Worm (Caenorhabditis elegans): ENCODE measurements around the gene F53C11.4.
A peak's percentile ranks its signal among the peaks of the same experiment; 100 is the strongest.

The F53C11.4 gene

DNA sequence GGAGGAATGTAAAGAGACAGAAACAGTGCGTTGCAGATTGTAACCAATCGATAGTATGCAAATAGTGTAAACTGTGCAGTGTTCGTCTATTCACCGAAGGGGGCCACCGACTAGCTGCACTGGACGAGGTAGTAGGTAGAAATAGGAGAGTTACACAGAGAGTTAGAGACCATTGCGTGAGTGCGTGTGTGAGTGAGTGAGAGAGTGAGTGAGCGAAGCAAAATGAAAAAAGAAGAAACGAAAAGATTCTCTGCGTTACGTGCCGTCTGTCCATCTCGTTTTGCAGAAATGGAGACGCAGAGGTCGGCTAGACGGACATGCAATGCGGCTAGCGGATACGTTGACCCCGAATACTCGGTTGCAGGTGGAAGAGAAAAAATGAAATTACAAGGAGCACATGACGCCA, 21.3 kb upstream of the F53C11.4 start (continued):
- TF ChIP-seq mdl-1 (tag; optimal IDR thresholded peaks at IDR 0.05): no peak
- TF ChIP-seq nhr-237 (tag; optimal IDR thresholded peaks at IDR 0.05): no peak
- TF ChIP-seq egl-27 (tag; optimal IDR thresholded peaks at IDR 0.05): peak; percentile 18
- no peak for TF ChIP-seq elt-1 (tag; optimal IDR thresholded peaks at IDR 0.05)
- peak; percentile 53 for TF ChIP-seq snpc-4 (tag; optimal IDR thresholded peaks at IDR 0.05)
- no peak for TF ChIP-seq zag-1 (tag; optimal IDR thresholded peaks at IDR 0.05)
- TF ChIP-seq ceh-9 (tag; optimal IDR thresholded peaks at IDR 0.05): no peak
- TF ChIP-seq jun-1 (tag; optimal IDR thresholded peaks at IDR 0.05): peak; percentile 42
- no peak for TF ChIP-seq nhr-28 (tag; optimal IDR thresholded peaks at IDR 0.05)
- TF ChIP-seq nhr-12 (tag; optimal IDR thresholded peaks at IDR 0.05): no peak
- TF ChIP-seq nhr-77 (tag; optimal IDR thresholded peaks at IDR 0.05): no peak
- no peak for TF ChIP-seq lin-39 (tag; optimal IDR thresholded peaks at IDR 0.05)
- no peak for TF ChIP-seq ztf-4 (tag; optimal IDR thresholded peaks at IDR 0.05)
- TF ChIP-seq nhr-76 (tag; optimal IDR thresholded peaks at IDR 0.05): no peak
- peak; percentile 75 for TF ChIP-seq hmg-11 (tag; optimal IDR thresholded peaks at IDR 0.05)
- TF ChIP-seq daf-12 (tag; optimal IDR thresholded peaks at IDR 0.05): no peak
- TF ChIP-seq aly-2 (tag; optimal IDR thresholded peaks at IDR 0.05): no peak
- peak; percentile 65 for TF ChIP-seq ceh-28 (tag; optimal IDR thresholded peaks at IDR 0.05)
- TF ChIP-seq unc-39 (tag; optimal IDR thresholded peaks at IDR 0.05): no peak
- no peak for TF ChIP-seq nhr-11 (tag; optimal IDR thresholded peaks at IDR 0.05)
- TF ChIP-seq pha-4 (tag; optimal IDR thresholded peaks at IDR 0.05): no peak

DNA sequence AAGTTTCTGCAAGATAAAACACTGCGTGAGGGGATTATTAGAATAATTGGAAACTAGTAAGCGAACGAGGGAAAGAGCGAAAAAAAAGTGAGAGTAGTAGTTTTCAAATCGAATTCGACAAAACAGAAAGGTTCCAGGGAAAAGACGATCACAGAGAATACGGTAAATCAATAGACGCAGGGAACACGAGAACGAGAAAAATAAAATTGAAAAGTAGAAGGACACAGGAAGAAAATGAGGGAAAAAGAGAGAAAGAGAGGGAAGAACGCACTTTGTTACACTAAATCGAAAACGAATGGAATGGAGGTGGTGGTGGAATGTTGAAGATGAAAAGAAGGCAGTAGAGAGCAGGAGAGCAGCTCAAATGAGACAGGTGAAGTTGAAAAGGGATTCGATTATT, 20.1 kb upstream of the F53C11.4 start, which contains the start of gene swan-1:
Gene swan-1, minus strand, starts transcription at position 6 of the 400 bp plus-strand sequence.
- TF ChIP-seq nhr-25 (tag; optimal IDR thresholded peaks at IDR 0.05) (peak; percentile 14), nhr-12 (tag; optimal IDR thresholded peaks at IDR 0.05) (no peak)

DNA sequence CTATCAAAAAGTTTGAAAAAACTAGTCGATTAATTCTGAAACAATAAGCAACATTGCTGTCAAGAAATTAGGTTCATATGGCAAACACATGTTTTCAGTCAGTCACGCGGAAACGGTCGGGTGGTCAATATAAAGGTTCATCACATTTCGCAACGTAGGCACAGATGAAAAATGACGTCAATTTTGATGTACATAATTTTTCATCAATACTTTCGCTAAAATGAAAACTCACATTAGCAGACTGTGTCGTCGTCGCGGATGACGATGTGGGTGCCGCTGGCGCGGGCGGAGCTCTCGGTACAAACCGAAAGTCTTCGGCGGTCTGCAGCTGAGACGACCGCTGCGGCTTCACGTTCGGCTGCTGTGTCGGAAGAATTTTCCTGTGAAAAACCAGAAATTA, 16.8 kb upstream of the F53C11.4 start, which contains the start of gene swan-2:
Gene swan-2, minus strand, starts transcription at position 380 of the 400 bp plus-strand sequence.
- TF ChIP-seq elt-2 (tag; optimal IDR thresholded peaks at IDR 0.05) (peak; percentile 5), ama-1 (optimal IDR thresholded peaks at IDR 0.05) (peak; percentile 5), snpc-4 (tag; optimal IDR thresholded peaks at IDR 0.05) (no peak)

DNA sequence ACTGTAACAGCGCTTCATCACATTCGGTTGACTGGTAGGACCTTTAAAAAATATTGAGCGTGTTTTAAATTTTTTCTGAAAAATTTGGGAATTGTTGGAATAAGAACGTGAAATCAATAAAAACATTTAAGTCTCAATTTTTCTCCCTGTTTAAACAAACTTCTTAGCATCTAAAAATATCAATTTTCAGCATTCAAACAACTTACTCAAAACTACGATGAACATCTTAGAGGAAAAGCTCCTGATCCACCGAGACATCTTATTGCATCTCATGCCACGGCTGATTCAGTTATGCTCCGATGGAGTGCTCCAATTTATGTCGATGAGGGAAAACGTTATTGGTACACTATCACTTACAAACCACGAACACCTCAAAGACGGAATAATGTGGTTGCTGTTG, 12.0 kb upstream of the F53C11.4 start:
- TF ChIP-seq eor-1 (tag; optimal IDR thresholded peaks at IDR 0.05): no peak
- TF ChIP-seq pha-4 (tag; optimal IDR thresholded peaks at IDR 0.05): no peak
- no peak for TF ChIP-seq daf-12 (tag; optimal IDR thresholded peaks at IDR 0.05)

DNA sequence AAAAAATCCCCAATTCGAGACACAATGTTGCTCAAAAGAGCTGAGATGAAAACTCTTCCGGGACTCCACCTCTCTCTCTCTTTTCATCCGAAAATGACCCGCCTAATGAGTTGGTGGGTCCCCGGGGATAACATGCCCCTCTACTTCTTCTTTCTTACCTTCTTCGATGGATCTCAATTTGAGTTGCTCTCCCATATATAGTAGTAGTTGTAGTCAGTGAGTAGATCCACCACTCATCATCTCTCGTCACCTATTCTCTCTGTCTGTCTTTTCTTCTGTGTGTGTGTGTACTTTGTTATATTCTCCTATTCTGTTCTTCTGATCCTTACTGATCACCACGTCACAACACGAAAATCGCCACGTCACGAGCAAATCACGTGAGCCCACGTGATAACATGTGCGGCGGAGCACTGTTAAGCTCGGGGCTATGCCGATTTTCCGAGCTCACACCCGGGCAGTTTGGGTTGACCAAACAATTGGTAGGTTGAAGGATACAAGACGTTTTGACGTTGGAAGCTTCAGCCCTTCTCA, 9.2 kb upstream of the F53C11.4 start, which contains the start of gene twk-32:
Gene twk-32, plus strand, starts transcription at position 396 of the 531 bp plus-strand sequence.
- TF ChIP-seq zag-1 (tag; optimal IDR thresholded peaks at IDR 0.05) (no peak), ama-1 (optimal IDR thresholded peaks at IDR 0.05) (peak; percentile 73), pha-4 (tag; optimal IDR thresholded peaks at IDR 0.05) (peak; percentile 34), mml-1 (tag; optimal IDR thresholded peaks at IDR 0.05) (peak; percentile 22), eor-1 (tag; optimal IDR thresholded peaks at IDR 0.05) (no peak)

DNA sequence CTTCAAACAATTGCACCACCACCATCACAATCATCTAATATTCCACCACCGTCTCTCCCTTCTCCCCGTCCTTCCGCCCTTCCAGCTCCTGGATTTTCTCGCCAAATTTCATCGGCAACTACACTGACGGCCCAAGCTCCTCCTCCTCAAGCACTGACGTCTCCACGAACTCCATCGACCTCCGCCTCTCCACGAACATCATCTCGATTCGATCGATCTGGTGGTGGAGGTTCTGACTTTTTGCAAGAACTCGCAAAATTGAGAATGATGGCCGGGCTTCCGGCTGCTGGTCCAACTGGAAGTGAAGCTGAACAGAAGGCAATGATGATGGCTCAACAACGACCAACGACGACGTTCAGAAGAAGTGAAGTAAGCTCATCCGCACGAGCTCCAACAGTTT, 6.9 kb upstream of the F53C11.4 start:
- TF ChIP-seq tbx-2 (tag; optimal IDR thresholded peaks at IDR 0.05) (no peak), nhr-28 (tag; optimal IDR thresholded peaks at IDR 0.05) (no peak), skn-1 (tag; optimal IDR thresholded peaks at IDR 0.05) (no peak), mdl-1 (tag; optimal IDR thresholded peaks at IDR 0.05) (no peak), lin-15B (tag; optimal IDR thresholded peaks at IDR 0.05) (no peak), nhr-67 (tag; optimal IDR thresholded peaks at IDR 0.05) (no peak), ama-1 (optimal IDR thresholded peaks at IDR 0.05) (peak; percentile 36), pqm-1 (tag; optimal IDR thresholded peaks at IDR 0.05) (no peak)

DNA sequence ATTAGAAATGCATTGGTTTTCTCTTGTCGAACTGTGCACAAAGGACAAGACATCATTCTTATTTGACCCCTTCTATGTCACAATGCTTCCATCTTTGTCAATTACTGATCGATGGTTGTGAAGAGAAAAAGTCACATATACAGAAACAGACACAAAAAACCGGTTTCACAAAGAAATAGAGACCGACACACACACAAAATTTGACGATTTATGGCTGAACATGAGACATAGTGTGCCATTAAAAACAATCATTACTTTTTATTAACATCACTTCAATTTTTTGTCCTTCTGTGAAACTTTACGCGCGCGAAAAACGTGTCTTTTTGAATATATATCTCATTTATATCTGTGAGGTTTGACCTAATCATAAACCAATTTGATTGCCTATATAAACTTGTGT, 3.4 kb upstream of the F53C11.4 start:
- no peak for TF ChIP-seq aly-2 (tag; optimal IDR thresholded peaks at IDR 0.05)
- peak; percentile 20 for TF ChIP-seq nhr-43 (tag; optimal IDR thresholded peaks at IDR 0.05; ENCODE audit: poor library complexity, severe bottlenecking)
- no peak for TF ChIP-seq jun-1 (tag; optimal IDR thresholded peaks at IDR 0.05)
- TF ChIP-seq unc-62 (GFP tag; optimal IDR thresholded peaks at IDR 0.05): no peak
- TF ChIP-seq nhr-23 (tag; optimal IDR thresholded peaks at IDR 0.05): peak; percentile 84
- no peak for TF ChIP-seq R02D3.7 (tag; optimal IDR thresholded peaks at IDR 0.05)
- no peak for TF ChIP-seq elt-1 (tag; optimal IDR thresholded peaks at IDR 0.05)
- no peak for TF ChIP-seq sea-2 (GFP tag; optimal IDR thresholded peaks at IDR 0.05)
- peak; percentile 73 for TF ChIP-seq egl-5 (tag; optimal IDR thresholded peaks at IDR 0.05)
- TF ChIP-seq nhr-25 (tag; optimal IDR thresholded peaks at IDR 0.05): peak; percentile 79
- no peak for TF ChIP-seq ceh-28 (tag; optimal IDR thresholded peaks at IDR 0.05)

Data from whole organism, L3 larva.